Fruit fly (Drosophila melanogaster): ENCODE results near the gene CG11899.

The CG11899 gene

dm6 chr3R:29210542-29211393 is 10.5 kb downstream of the CG11899 start (continued):
- peak in 1 of 2 experiments; percentile 48 for TF ChIP-seq Hr78 (GFP tag; optimal IDR thresholded peaks at IDR 0.05)
- peak; percentile 60 for TF ChIP-seq CG32772 (GFP tag; IDR thresholded peaks at IDR 0.05)
- TF ChIP-seq CG7556 (GFP tag; optimal IDR thresholded peaks at IDR 0.05) = peak; percentile 14
- peak; percentile 7 for TF ChIP-seq CG33557 (GFP tag; optimal IDR thresholded peaks at IDR 0.05)
- TF ChIP-seq kni (GFP tag; optimal IDR thresholded peaks at IDR 0.05) = peak; percentile 95
- 0 out of 2 replicates have a peak, but pooled peaks have one; percentile 8 for TF ChIP-seq CG4404 (GFP tag; IDR thresholded peaks at IDR 0.05)
- TF ChIP-seq nom (GFP tag; optimal IDR thresholded peaks at IDR 0.05) = peak; percentile 86
- TF ChIP-seq grau (tag; optimal IDR thresholded peaks at IDR 0.05) = peak; percentile 91
- TF ChIP-seq fd102C (GFP tag; optimal IDR thresholded peaks at IDR 0.05) = no peak
- peak; percentile 72 for TF ChIP-seq Deaf1 (tag; optimal IDR thresholded peaks at IDR 0.05)
- peak; percentile 65 for TF ChIP-seq sqz (GFP tag; optimal IDR thresholded peaks at IDR 0.05)

- TF ChIP-seq peb (GFP tag; IDR thresholded peaks at IDR 0.05) = no peak
- TF ChIP-seq Pdp1 (GFP tag; optimal IDR thresholded peaks at IDR 0.05) = no peak
- peak in 1 of 2 experiments; percentile 41 for TF ChIP-seq bsh (GFP tag; optimal IDR thresholded peaks at IDR 0.05)
- no peak for TF ChIP-seq tin (GFP tag; optimal IDR thresholded peaks at IDR 0.05)
- TF ChIP-seq ac (GFP tag; optimal IDR thresholded peaks at IDR 0.05) = no peak
- no peak for TF ChIP-seq fu2 (GFP tag; optimal IDR thresholded peaks at IDR 0.05)
- no peak for TF ChIP-seq NfI (GFP tag; optimal IDR thresholded peaks at IDR 0.05)
- TF ChIP-seq CG17186 (GFP tag; optimal IDR thresholded peaks at IDR 0.05) = no peak
- TF ChIP-seq Drgx (GFP tag; IDR thresholded peaks at IDR 0.05) = peak; percentile 40; the same call in 1 of the 2 replicates
- TF ChIP-seq CG10321 (GFP tag; IDR thresholded peaks at IDR 0.05) = no peak
Measured at dm6 chr3R:29211702-29212101, 11.4 kb downstream of the CG11899 start.

- 0 out of 3 replicates have a peak, but pooled peaks have one; percentile 20 for TF ChIP-seq sr (GFP tag; IDR thresholded peaks at IDR 0.05)
- TF ChIP-seq aop (GFP tag; IDR thresholded peaks at IDR 0.05) = no peak
- TF ChIP-seq dati (GFP tag; IDR thresholded peaks at IDR 0.05) = no peak
- TF ChIP-seq CG32532 (GFP tag; IDR thresholded peaks at IDR 0.05) = no peak
- TF ChIP-seq Sry-β (GFP tag; optimal IDR thresholded peaks at IDR 0.05) = no peak
- TF ChIP-seq br (optimal IDR thresholded peaks at IDR 0.05) = no peak
- TF ChIP-seq Hr39 (optimal IDR thresholded peaks at IDR 0.05) = peak; percentile 87
- TF ChIP-seq CoRest (tag; optimal IDR thresholded peaks at IDR 0.05) = no peak
- no peak for TF ChIP-seq nerfin-2 (GFP tag; IDR thresholded peaks at IDR 0.05; ENCODE audit: partially characterized antibody)
- no peak for TF ChIP-seq Sry-δ (GFP tag; optimal IDR thresholded peaks at IDR 0.05)
- no peak for TF ChIP-seq phol (tag; optimal IDR thresholded peaks at IDR 0.05)
- no peak for TF ChIP-seq zfh2 (GFP tag; optimal IDR thresholded peaks at IDR 0.05)
- TF ChIP-seq pnt (GFP tag; optimal IDR thresholded peaks at IDR 0.05) = no peak
- no peak for TF ChIP-seq CG10979 (tag; optimal IDR thresholded peaks at IDR 0.05)
- peak; percentile 31; the same call in 1 of the 2 replicates for TF ChIP-seq crol (GFP tag; IDR thresholded peaks at IDR 0.05)
Measured at dm6 chr3R:29212534-29212933, 12.3 kb downstream of the CG11899 start.

Data from whole organism, embryonic.